Worm (Caenorhabditis elegans) whole organism, L4/young adult: ENCODE results near the gene poml-4.
A peak's percentile ranks its signal among the peaks of the same experiment; 100 is the strongest.
"Not testable (repeated sequence)": the region's sequence is repeated elsewhere in the genome, so short reads cannot be mapped to it uniquely, and the experiment has no call there.

ENCODE experiments used
- W03F9.2 ChIP-seq: fragments of 150-350 bp; optimal IDR thresholded peaks from 2 replicates; lab custom pipeline; 2014; ENCODE audit warnings: missing biosample characterization, missing genetic modification characterization
- dao-5 ChIP-seq: sonication (generic microtip); optimal IDR thresholded peaks from 2 replicates; lab custom pipeline; 2016; ENCODE audit warnings: missing genotype, missing genetic modification characterization, moderate library complexity, missing compliant biosample characterization
- him-1 ChIP-seq: sonication (generic microtip); optimal IDR thresholded peaks from 2 replicates; lab custom pipeline; 2016; ENCODE audit warnings: missing genotype, missing genetic modification reagents, missing genetic modification characterization, missing compliant biosample characterization

poml-4 gene

ce11 chrII:1540628-1541027, at the start of gene poml-4:
Gene poml-4 (plus strand): TSS chrII:1540928.
- not testable (repeated sequence) for TF ChIP-seq him-1, W03F9.2, dao-5

- TF ChIP-seq him-1, result no peak
- no peak for TF ChIP-seq dao-5
- no peak for TF ChIP-seq W03F9.2
These were observed 40.4 kb upstream of the poml-4 start, which contains the start of gene emc-1 for ce11 chrII:1500286-1500840. Gene emc-1 (minus strand): TSS chrII:1500330.

ce11 chrII:1500959-1501358, 39.8 kb upstream of the poml-4 start:
- no peak for TF ChIP-seq him-1
- TF ChIP-seq W03F9.2, result no peak
- no peak for TF ChIP-seq dao-5

- TF ChIP-seq dao-5, result no peak
- no peak for TF ChIP-seq W03F9.2
- no peak for TF ChIP-seq him-1
These were observed 38.9 kb upstream of the poml-4 start for ce11 chrII:1501614-1502355.

- TF ChIP-seq him-1 (no peak), dao-5 (no peak), W03F9.2 (no peak)
These were observed 37.1 kb upstream of the poml-4 start for ce11 chrII:1503663-1504062.

- TF ChIP-seq dao-5, result no peak
- no peak for TF ChIP-seq him-1
- TF ChIP-seq W03F9.2, result no peak
These were observed 36.5 kb upstream of the poml-4 start, which contains the start of gene fdgt-1 for ce11 chrII:1504266-1504665. Gene fdgt-1 (plus strand): TSS chrII:1504566.

ce11 chrII:1517354-1517753, 23.4 kb upstream of the poml-4 start, which contains the start of gene math-45:
Gene math-45 (minus strand): TSS chrII:1517454.
- TF ChIP-seq W03F9.2 (no peak), dao-5 (no peak), him-1 (no peak)

ce11 chrII:1518914-1519313, 21.8 kb upstream of the poml-4 start, which contains the start of gene Y51H7BR.8:
Gene Y51H7BR.8 (plus strand): TSS chrII:1519214.
- TF ChIP-seq him-1 (no peak), W03F9.2 (no peak), dao-5 (no peak)

- TF ChIP-seq him-1 (peak; percentile 56), dao-5 (no peak), W03F9.2 (no peak)
These were observed 20.9 kb upstream of the poml-4 start for ce11 chrII:1519867-1520266.

ce11 chrII:1521956-1522355, 18.8 kb upstream of the poml-4 start:
- no peak for TF ChIP-seq him-1

ce11 chrII:1525498-1525897, 15.2 kb upstream of the poml-4 start, which contains the start of gene Y51H7BR.7:
Gene Y51H7BR.7 (minus strand): TSS chrII:1525598.
- no peak for TF ChIP-seq dao-5
- TF ChIP-seq him-1, result no peak
- TF ChIP-seq W03F9.2, result no peak

ce11 chrII:1529057-1529456, 11.7 kb upstream of the poml-4 start, which contains the start of gene Y51H7BR.4:
Gene Y51H7BR.4 (plus strand): TSS chrII:1529357.
- TF ChIP-seq him-1, result no peak
- no peak for TF ChIP-seq W03F9.2
- no peak for TF ChIP-seq dao-5

- TF ChIP-seq him-1, result no peak
- no peak for TF ChIP-seq dao-5
- no peak for TF ChIP-seq W03F9.2
These were observed 4.8 kb upstream of the poml-4 start, which contains the start of gene fbxb-43 for ce11 chrII:1535931-1536330. Gene fbxb-43 (plus strand): TSS chrII:1536231.

- TF ChIP-seq dao-5 (no peak), W03F9.2 (no peak), him-1 (no peak)
These were observed 3.4 kb upstream of the poml-4 start, which contains the start of gene fbxb-42 for ce11 chrII:1537321-1537720. Gene fbxb-42 (plus strand): TSS chrII:1537621.

ce11 chrII:1538589-1538988, 2.1 kb upstream of the poml-4 start, which contains the start of gene fbxb-44:
Gene fbxb-44 (plus strand): TSS chrII:1538889.
- TF ChIP-seq dao-5 (no peak), him-1 (no peak), W03F9.2 (no peak)

- TF ChIP-seq him-1, W03F9.2, dao-5: not testable (repeated sequence)
These were observed 2.5 kb downstream of the poml-4 start, which contains the start of gene K05F6.4 for ce11 chrII:1543182-1543581. Gene K05F6.4 (plus strand): TSS chrII:1543482.
